Fruit fly (Drosophila melanogaster) whole organism, adult: Measurements from ENCODE around the gene Glg1.
A peak's percentile ranks its signal among the peaks of the same experiment; 100 is the strongest.

Experiments
- CG11617 ChIP-seq: fragments of 200-800 bp; sonication (Bioruptor generic); optimal IDR thresholded peaks from 2 replicates; lab custom pipeline; 2017; ENCODE audit warnings: mild to moderate bottlenecking, missing biosample characterization, missing genetic modification reagents, missing genetic modification characterization
- CG12768 ChIP-seq: fragments of 200-800 bp; sonication (Bioruptor generic); optimal IDR thresholded peaks from 2 replicates; lab custom pipeline; 2017; ENCODE audit warnings: missing biosample characterization, missing genetic modification characterization, mild to moderate bottlenecking, moderate library complexity, missing genetic modification reagents
- CG14711 ChIP-seq: fragments of 200-800 bp; sonication (Bioruptor generic); optimal IDR thresholded peaks from 2 replicates; lab custom pipeline; 2018; ENCODE audit warnings: missing biosample characterization, mild to moderate bottlenecking, missing genetic modification characterization, moderate library complexity
- CG1620 ChIP-seq: fragments of 200-800 bp; sonication (Bioruptor generic); optimal IDR thresholded peaks from 2 replicates; lab custom pipeline; 2016; ENCODE audit warnings: missing biosample characterization, missing genetic modification characterization
- CG33017 ChIP-seq: fragments of 200-800 bp; sonication (Bioruptor generic); optimal IDR thresholded peaks from 2 replicates; lab custom pipeline; 2018; ENCODE audit warnings: missing biosample characterization, mild to moderate bottlenecking, missing genetic modification characterization, moderate library complexity
- CG5204 ChIP-seq: fragments of 200-800 bp; sonication (Bioruptor generic); optimal IDR thresholded peaks from 2 replicates; lab custom pipeline; 2016; ENCODE audit warnings: missing biosample characterization, missing genetic modification characterization
- CG7045 ChIP-seq: fragments of 200-800 bp; sonication (Bioruptor generic); optimal IDR thresholded peaks from 2 replicates; lab custom pipeline; 2017; ENCODE audit warnings: missing biosample characterization, mild to moderate bottlenecking, missing genetic modification characterization
- CG7101 ChIP-seq: fragments of 200-800 bp; sonication (Bioruptor generic); optimal IDR thresholded peaks from 2 replicates; lab custom pipeline; 2018; ENCODE audit warnings: missing biosample characterization, mild to moderate bottlenecking, missing genetic modification characterization, moderate library complexity
- Clk ChIP-seq: fragments of 200-800 bp; sonication (Bioruptor generic); optimal IDR thresholded peaks from 2 replicates; lab custom pipeline; 2017; ENCODE audit warnings: missing biosample characterization, missing genetic modification characterization
- Crg-1 ChIP-seq: fragments of 200-800 bp; sonication (Bioruptor generic); optimal IDR thresholded peaks from 2 replicates; lab custom pipeline; 2016; ENCODE audit warnings: missing biosample characterization, missing genetic modification characterization
- Hr96 ChIP-seq: fragments of 200-800 bp; sonication (Bioruptor generic); optimal IDR thresholded peaks from 2 replicates; lab custom pipeline; 2016; ENCODE audit warnings: missing biosample characterization, missing genetic modification characterization
- Mnt ChIP-seq: fragments of 200-800 bp; sonication (Bioruptor generic); optimal IDR thresholded peaks from 2 replicates; lab custom pipeline; 2016; ENCODE audit warnings: missing biosample characterization, mild to moderate bottlenecking, missing genetic modification characterization
- bab1 ChIP-seq: fragments of 200-800 bp; sonication (Bioruptor generic); optimal IDR thresholded peaks from 3 replicates; lab custom pipeline; 2019; ENCODE audit warnings: missing biosample characterization, mild to moderate bottlenecking, missing genetic modification characterization, moderate library complexity
- cic ChIP-seq: fragments of 200-800 bp; sonication (Bioruptor generic); optimal IDR thresholded peaks from 2 replicates; lab custom pipeline; 2017; ENCODE audit warnings: missing biosample characterization, mild to moderate bottlenecking, missing genetic modification characterization, moderate library complexity
- cnc ChIP-seq, 2 experiments: fragments of >200 bp; optimal IDR thresholded peaks; 2 replicates each; lab custom pipeline; 2017
- kay ChIP-seq: fragments of 200-800 bp; sonication (Bioruptor generic); peaks from one replicate; lab custom pipeline; 2016; ENCODE audit warnings: missing biosample characterization, missing genetic modification characterization, borderline replicate concordance
- ovo ChIP-seq: fragments of 200-800 bp; sonication (Bioruptor generic); optimal IDR thresholded peaks from 2 replicates; lab custom pipeline; 2016; ENCODE audit warnings: missing biosample characterization, missing genetic modification characterization
- pad ChIP-seq: fragments of 200-800 bp; sonication (Bioruptor generic); optimal IDR thresholded peaks from 3 replicates; lab custom pipeline; 2017; ENCODE audit warnings: missing biosample characterization, missing genetic modification characterization, mild to moderate bottlenecking, moderate library complexity, missing genetic modification reagents
- tj ChIP-seq: fragments of 200-800 bp; sonication (Bioruptor generic); optimal IDR thresholded peaks from 3 replicates; lab custom pipeline; 2017; ENCODE audit warnings: missing biosample characterization, mild to moderate bottlenecking, missing genetic modification characterization, moderate library complexity
- toe ChIP-seq: fragments of 200-800 bp; sonication (Bioruptor generic); optimal IDR thresholded peaks from 2 replicates; lab custom pipeline; 2016; ENCODE audit warnings: missing biosample characterization, missing genetic modification characterization

Gene Glg1

dm6 chr3L:21534360-21534759 is 27.0 kb upstream of the Glg1 start, which contains the start of gene ppk5:
Gene ppk5 (plus strand): TSS chr3L:21534660.
- TF ChIP-seq tj (GFP tag; lab: Kevin White, UChicago), result no peak
- no peak for TF ChIP-seq kay (GFP tag; lab: Kevin White, UChicago)
- no peak for TF ChIP-seq Crg-1 (GFP tag; lab: Kevin White, UChicago)
- TF ChIP-seq CG33017 (tag; lab: Kevin White, UChicago), result no peak
- no peak for TF ChIP-seq CG7045 (GFP tag; lab: Kevin White, UChicago)
- no peak for TF ChIP-seq CG7101 (tag; lab: Kevin White, UChicago)

- TF ChIP-seq bab1 (GFP tag; lab: Kevin White, UChicago) (peak; percentile 58), cnc (optimal IDR thresholded peaks at IDR 0.05; lab: Kevin White, UChicago) (no peak), tj (GFP tag; lab: Kevin White, UChicago) (no peak)
These were observed 26.1 kb upstream of the Glg1 start, which contains the start of gene Mkrn1 for dm6 chr3L:21533270-21533948. Gene Mkrn1 (minus strand): TSS chr3L:21533713.

- peak; percentile 91 for TF ChIP-seq kay (GFP tag; lab: Kevin White, UChicago)
- TF ChIP-seq bab1 (GFP tag; lab: Kevin White, UChicago), result peak; percentile 28
- TF ChIP-seq cnc (optimal IDR thresholded peaks at IDR 0.05; lab: Kevin White, UChicago), result no peak
- TF ChIP-seq toe (GFP tag; lab: Kevin White, UChicago), result no peak
These were observed 21.8 kb upstream of the Glg1 start, which contains the start of gene Arv1 for dm6 chr3L:21529108-21529507. Gene Arv1 (minus strand): TSS chr3L:21529333.

- TF ChIP-seq CG1620 (GFP tag; lab: Kevin White, UChicago), result peak; percentile 18
- peak; percentile 18 for TF ChIP-seq CG12768 (GFP tag; lab: Kevin White, UChicago)
- peak; percentile 1 for TF ChIP-seq Clk
- TF ChIP-seq cnc (optimal IDR thresholded peaks at IDR 0.05; lab: Kevin White, UChicago), result no peak
- peak; percentile 2 for TF ChIP-seq cic (GFP tag; lab: Kevin White, UChicago)
- TF ChIP-seq CG7101 (tag; lab: Kevin White, UChicago), result peak; percentile 42
- TF ChIP-seq CG11617, result peak; percentile 39
- TF ChIP-seq tj (GFP tag; lab: Kevin White, UChicago), result no peak
- TF ChIP-seq CG7045 (GFP tag; lab: Kevin White, UChicago), result peak; percentile 24
- TF ChIP-seq bab1 (GFP tag; lab: Kevin White, UChicago), result peak; percentile 4
- TF ChIP-seq Hr96 (GFP tag; lab: Kevin White, UChicago), result no peak
- peak; percentile 19 for TF ChIP-seq Mnt (GFP tag; lab: Kevin White, UChicago)
- TF ChIP-seq Crg-1 (GFP tag; lab: Kevin White, UChicago), result peak; percentile 31
These were observed 16.9 kb upstream of the Glg1 start for dm6 chr3L:21524071-21524889.

dm6 chr3L:21523059-21523836 is 15.9 kb upstream of the Glg1 start, which contains the start of gene CG7611:
Gene CG7611 (plus strand): TSS chr3L:21523186.
- TF ChIP-seq pad (no peak), CG7045 (GFP tag; lab: Kevin White, UChicago) (no peak), Crg-1 (GFP tag; lab: Kevin White, UChicago) (no peak), CG14711 (tag; lab: Kevin White, UChicago) (no peak), cnc (optimal IDR thresholded peaks at IDR 0.05; lab: Kevin White, UChicago) (no peak), Hr96 (GFP tag; lab: Kevin White, UChicago) (no peak), bab1 (GFP tag; lab: Kevin White, UChicago) (no peak), CG33017 (tag; lab: Kevin White, UChicago) (no peak), CG12768 (GFP tag; lab: Kevin White, UChicago) (no peak), CG11617 (no peak), CG5204 (GFP tag; lab: Kevin White, UChicago) (no peak), ovo (GFP tag; lab: Kevin White, UChicago) (no peak), cic (GFP tag; lab: Kevin White, UChicago) (no peak), tj (GFP tag; lab: Kevin White, UChicago) (no peak), Clk (no peak), toe (GFP tag; lab: Kevin White, UChicago) (no peak)

dm6 chr3L:21518345-21518744 is 11.0 kb upstream of the Glg1 start:
- no peak for TF ChIP-seq CG14711 (tag; lab: Kevin White, UChicago)
- no peak for TF ChIP-seq Crg-1 (GFP tag; lab: Kevin White, UChicago)
- TF ChIP-seq ovo (GFP tag; lab: Kevin White, UChicago), result no peak
- no peak for TF ChIP-seq kay (GFP tag; lab: Kevin White, UChicago)
- no peak for TF ChIP-seq Hr96 (GFP tag; lab: Kevin White, UChicago)
- no peak for TF ChIP-seq tj (GFP tag; lab: Kevin White, UChicago)
- TF ChIP-seq CG33017 (tag; lab: Kevin White, UChicago), result no peak
- TF ChIP-seq toe (GFP tag; lab: Kevin White, UChicago), result no peak
- TF ChIP-seq CG12768 (GFP tag; lab: Kevin White, UChicago), result no peak
- TF ChIP-seq CG11617, result no peak
- TF ChIP-seq pad, result no peak
